Fruit fly (Drosophila melanogaster): ENCODE measurements around the gene CG13059.

Gene CG13059

DNA sequence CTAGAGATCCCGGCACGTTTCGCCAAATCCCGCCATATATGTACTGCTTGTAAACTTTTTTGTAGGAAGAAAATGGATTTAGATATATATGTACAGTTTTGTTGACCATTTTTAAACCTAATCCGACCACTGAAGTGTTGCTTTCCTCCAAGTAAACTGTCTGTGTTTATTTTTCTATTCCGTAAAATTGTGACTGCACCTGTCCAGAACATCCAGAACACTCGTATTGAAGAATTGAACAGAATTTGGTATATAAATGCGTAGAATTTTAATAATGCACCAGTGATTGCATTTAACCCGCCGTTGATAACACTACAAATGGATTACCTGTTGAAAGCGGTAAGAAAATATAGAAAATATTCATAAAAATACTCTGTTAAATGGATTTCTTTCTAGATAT is 19.5 kb upstream of the CG13059 start, which contains the start of gene CG43249:
TSS of gene CG43249 (plus strand) at position 301 of the 400 bp plus-strand sequence.
- TF ChIP-seq noc (tag; optimal IDR thresholded peaks at IDR 0.05): no peak

DNA sequence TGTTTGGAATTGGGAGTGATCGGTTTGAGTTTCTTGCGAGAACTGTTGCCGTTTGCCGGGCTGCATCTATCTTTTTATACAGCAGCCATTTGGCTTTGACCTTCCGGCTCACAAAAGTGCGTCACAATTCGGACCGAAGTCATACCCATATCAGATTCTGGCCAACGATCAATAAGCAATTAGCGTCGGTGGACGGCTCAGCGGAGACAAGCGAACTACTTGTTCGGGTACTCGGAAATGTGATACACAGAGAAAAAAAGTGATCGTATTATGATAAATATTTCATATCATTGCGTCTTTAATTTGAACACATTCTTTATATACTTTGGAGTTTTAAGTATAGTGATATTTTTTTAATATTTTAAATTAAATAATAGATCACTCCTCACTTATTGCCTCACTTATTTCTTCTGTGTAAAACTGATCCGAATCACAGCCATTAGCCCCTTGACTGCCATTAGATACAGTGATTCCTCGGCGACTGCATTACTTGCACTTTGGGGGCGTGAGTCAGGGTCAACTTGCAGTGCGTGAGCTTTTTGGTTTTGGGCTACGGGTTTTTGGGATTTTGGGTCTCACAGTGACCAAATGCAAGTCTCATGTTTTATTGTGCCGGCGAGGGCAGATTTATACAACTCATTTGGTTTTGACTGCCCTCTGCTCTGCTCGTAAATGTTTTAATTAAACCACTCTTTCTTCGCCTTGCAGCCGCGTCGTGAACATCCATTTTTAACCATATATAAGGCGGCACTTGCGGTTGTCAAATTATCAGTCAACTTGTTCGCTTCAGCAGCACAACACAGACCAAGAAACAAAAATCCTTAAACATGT is 17.4 kb upstream of the CG13059 start, which contains the start of the genes CG13043 and CG13063:
TSS of gene CG13043 (minus strand) at position 51 of the 831 bp plus-strand sequence.
TSS of gene CG13063 (plus strand) at position 781 of the 831 bp plus-strand sequence.
- no peak for TF ChIP-seq noc (tag; optimal IDR thresholded peaks at IDR 0.05)

DNA sequence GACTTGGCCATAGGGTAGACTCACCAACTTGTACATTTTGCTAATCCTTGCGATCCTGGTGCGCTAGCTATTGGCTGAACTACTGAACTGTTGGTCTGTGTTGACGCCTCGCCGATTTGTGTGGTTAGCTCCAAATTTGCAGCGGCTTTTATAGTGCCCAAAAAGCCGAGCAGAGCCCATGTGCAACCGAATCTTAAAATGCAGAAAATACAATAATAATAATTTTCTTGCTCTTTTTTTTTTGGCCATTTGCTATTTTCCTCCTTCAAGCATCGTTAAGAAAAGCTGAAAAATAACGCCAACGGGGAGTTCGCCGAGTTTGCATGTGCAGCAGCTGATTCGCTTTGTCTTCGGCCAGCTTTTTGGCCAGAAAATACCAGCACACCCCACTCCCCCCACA is 15.1 kb upstream of the CG13059 start, which contains the start of gene CG13042:
TSS of gene CG13042 (minus strand) at position 101 of the 400 bp plus-strand sequence.
- no peak for TF ChIP-seq noc (tag; optimal IDR thresholded peaks at IDR 0.05)

DNA sequence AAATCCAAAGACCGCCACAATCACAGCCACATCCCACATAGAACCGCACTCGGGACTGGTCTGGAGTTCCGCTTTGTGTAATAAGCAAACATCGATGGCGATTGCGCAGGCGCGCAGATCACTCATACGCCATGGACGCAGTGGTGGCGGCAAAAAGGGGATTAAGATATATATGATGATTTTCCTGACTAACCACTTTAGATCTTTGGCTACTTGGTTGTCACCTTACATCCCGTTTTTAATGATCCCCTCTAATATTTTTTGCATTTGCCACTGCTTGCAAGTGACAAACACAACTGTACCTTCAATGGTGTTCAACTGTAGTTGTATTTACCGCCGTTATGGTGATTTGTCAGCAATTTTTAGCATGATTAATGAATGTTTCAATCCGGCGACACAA is 13.5 kb upstream of the CG13059 start:
- peak; percentile 61 for TF ChIP-seq noc (tag; optimal IDR thresholded peaks at IDR 0.05)

DNA sequence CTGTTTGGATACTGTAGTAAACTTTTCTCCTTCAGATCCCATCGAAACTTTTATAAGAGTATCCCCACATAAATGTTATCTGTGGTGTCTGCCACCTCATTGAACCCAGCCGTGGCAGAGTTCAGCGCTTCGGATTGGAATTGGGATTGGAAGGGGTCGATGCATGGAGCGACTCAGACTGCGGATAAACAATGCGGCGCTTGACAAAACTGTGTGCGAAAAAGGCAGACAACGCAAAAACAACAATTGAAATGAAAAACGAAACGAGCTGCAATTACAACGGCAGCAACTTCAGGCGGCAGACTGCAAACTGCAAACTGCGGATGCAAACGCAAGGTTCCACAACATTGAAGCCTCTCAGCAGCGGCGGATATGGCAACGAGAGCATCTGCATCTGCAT is 9.5 kb upstream of the CG13059 start, which contains the start of gene CG13062:
TSS of gene CG13062 (plus strand) at position 301 of the 400 bp plus-strand sequence.
- no peak for TF ChIP-seq noc (tag; optimal IDR thresholded peaks at IDR 0.05)

DNA sequence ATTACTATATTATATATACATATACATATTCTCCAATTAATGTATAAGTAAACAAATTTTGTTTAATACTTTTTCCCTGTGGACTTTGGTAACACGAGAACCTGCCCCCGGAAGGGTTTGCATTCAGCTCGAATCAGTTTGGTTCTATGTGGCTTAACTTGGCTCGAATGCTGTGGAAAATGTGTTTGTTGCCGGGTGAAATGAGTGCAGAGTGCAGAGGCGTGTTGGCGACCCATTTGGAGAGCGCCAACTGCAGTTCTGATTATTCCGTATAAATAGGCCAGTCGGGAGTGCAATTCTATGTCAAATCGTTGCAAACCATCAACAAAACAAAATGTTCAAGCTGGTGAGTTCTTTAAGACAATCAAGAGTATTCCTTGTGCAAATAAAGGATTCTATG is 5.7 kb upstream of the CG13059 start, which contains the start of gene Nplp3:
TSS of gene Nplp3 (plus strand) at position 301 of the 400 bp plus-strand sequence.
- TF ChIP-seq noc (tag; optimal IDR thresholded peaks at IDR 0.05): no peak

DNA sequence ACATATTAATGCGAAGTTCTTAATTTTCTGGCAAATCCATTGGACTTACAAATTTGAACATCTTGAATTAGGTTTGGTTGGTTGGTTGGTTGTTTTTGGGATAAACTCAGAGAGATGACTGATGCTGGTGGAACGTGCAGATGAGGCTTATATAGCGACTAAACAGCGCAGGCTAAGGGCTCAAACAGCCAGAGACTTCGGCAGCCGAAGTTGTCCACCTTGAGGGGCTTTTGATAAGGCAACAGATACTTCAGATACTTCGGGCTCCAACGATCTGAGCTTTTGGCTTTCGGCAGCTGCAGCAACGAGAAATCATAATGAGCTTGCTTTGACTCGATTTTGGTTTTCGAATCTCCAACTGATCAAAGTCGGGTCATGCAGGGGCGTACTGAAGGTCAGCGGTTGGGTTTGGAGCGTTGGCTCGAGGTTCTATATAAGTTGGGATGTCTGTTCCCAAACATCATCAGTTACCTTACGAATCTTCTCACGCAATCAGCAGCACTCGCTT is 4.0 kb upstream of the CG13059 start, which contains the start of the genes CG13041 and CG13060:
TSS of gene CG13041 (minus strand) at position 128 of the 508 bp plus-strand sequence.
TSS of gene CG13060 (plus strand) at position 458 of the 508 bp plus-strand sequence.
- no peak for TF ChIP-seq noc (tag; optimal IDR thresholded peaks at IDR 0.05)

DNA sequence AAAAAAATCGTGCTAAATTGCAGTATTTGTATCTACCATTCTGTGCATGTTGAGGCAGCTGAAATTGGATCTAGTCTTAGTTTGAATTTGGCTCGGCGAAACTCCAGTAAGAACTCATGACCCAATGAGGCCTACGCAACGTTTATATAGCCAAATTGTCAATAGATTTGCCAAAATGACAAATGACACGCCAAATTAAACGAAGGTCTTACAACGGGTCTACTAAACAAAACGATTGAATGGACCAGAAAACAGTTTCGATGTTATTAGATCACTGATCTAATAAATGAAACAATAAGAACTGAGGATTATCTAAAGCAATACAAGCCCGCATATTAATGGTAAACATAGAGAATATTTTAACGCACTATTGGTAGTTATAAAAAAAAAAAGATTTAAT is 2.3 kb upstream of the CG13059 start, which contains the start of gene CG42718:
TSS of gene CG42718 (minus strand) at position 101 of the 400 bp plus-strand sequence.
- no peak for TF ChIP-seq noc (tag; optimal IDR thresholded peaks at IDR 0.05)

DNA sequence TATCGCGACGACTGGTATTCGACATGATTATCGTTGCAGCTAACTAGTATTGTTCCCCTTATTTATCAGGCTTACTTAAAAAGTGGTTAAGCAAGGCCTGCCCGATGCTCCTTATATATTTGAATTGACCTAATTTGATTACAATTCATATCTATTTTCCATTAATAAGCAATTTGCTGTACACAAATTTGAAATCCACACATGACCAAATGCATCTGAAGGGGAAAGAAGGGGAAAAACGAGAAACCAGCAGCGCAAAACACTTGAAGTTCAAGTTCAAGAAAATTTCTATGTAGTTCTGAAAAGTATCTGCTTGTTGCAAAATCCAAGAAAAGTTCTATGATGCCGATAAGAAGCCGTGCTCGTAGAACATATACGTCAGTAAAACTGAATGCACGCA is 3.2 kb downstream of the CG13059 start, which contains the start of the genes CG13040 and CG13039:
TSS of gene CG13040 (minus strand) at position 101 of the 400 bp plus-strand sequence.
TSS of gene CG13039 (minus strand) at position 106 of the 400 bp plus-strand sequence.
- no peak for TF ChIP-seq noc (tag; optimal IDR thresholded peaks at IDR 0.05)

DNA sequence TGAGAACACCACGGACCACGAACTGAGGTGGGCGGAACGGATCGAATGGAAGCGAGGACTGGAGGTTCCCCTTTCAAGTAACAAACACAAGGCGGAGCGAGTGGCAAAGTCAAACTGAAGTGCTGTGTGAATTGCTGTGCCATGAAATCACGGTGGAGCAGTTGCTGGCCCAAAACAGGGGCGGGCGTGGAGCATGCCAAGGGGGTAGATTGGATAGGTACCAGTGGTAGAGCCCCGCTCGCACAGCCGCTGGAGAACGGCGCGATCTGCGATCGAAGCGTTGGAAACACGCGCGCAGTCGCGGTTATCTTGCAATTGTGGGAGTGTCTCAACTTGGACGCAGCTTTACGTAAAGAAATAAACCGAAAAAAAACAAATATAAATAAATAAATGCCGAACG is 4.3 kb downstream of the CG13059 start, which contains the start of gene CG13038:
TSS of gene CG13038 (minus strand) at position 118 of the 400 bp plus-strand sequence.
- TF ChIP-seq noc (tag; optimal IDR thresholded peaks at IDR 0.05): no peak

DNA sequence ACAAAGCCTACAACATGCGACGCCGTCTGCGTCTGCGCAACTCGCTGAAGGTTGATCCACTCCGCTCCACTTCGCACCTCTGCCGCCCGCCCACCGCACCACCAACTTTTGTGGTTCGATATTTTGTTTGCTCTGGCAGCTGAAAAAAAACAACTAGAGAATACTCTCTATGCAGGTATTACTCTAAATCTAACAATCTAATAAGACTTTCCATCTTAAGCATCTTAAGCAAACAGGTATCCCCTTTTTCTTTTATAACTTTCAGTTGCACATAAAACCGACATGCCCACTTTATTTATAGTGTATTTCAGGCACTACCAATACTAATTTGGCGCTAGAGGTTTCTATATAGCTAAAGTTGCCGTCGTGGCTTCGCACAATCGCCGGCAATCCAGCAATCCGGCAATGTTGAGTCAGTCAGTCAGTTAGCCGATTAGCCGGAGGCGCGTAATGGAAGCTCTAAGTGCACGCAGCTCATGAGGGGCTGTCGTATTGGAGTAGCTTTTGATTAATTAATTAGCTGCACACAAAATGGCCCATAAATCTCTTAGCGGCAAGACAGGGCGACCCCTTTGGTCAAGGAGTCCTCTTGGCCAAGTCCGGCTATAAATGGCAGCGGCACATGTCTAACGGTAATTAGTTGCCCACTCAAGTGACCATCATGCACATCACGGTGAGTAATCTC is 4.9 kb downstream of the CG13059 start, which contains the start of gene CG13058:
TSS of gene CG13058 (plus strand) at position 635 of the 685 bp plus-strand sequence.
- peak; percentile 75 for TF ChIP-seq noc (tag; optimal IDR thresholded peaks at IDR 0.05)

DNA sequence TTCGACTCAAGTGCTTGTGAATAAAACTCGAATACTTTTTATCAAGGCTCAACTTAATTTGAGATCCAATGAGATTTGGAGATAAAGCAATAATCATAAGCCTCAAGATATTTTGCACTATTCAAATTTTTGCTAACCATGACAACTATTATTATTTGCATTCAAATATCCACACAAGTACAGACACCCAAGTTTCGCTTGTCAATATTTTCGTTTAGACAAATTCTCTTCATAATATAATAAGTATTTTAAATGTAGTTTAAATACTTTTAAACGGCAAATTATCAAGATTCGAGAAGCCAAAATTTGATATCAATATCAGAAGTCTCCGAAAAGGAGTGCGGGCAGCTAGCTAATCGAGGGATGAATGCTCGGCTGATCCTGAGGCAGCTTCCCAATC is 6.0 kb downstream of the CG13059 start, which contains the start of gene CG33061:
TSS of gene CG33061 (plus strand) at position 301 of the 400 bp plus-strand sequence.
- TF ChIP-seq noc (tag; optimal IDR thresholded peaks at IDR 0.05): no peak

DNA sequence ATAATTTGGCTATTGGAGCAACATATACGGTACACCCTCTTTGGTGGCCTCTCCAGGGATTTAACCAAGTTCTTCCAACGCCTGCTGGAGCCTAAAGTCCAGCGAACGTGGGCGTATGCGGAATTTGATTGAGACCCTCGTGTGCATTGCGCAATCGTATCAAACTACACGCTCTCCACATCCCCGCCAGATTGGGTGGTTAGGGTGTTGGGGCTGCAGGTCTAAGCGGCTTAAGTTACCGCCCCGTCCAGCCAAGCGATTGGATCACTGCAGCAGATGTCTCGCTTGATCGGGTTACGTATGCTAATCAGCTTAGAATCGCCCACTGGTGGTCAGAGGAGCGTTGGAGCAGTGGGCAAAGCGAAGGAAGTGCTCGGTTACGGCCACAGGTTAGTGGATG is 7.3 kb downstream of the CG13059 start, which contains the start of gene CG33060:
TSS of gene CG33060 (plus strand) at position 301 of the 400 bp plus-strand sequence.
- no peak for TF ChIP-seq noc (tag; optimal IDR thresholded peaks at IDR 0.05)

DNA sequence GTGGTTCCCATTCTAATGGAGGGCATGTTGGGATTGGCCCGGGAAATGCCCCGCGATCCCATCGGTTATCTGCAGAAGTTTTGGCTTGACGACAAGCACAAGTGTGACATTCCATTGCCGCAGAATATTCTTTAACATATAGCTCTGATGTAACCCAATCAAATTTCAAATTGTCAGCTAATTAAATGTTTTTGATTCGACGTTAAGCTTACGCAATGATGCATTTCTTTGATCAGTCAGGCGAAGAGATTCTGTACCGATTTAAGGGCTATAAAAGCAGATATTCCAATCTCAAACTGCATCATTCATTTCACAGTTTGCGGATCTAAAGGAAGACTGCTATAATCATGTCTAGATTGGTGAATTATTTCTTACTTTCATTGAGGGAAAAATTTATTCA is 8.2 kb downstream of the CG13059 start, which contains the start of gene retinin:
TSS of gene retinin (plus strand) at position 301 of the 400 bp plus-strand sequence.
- no peak for TF ChIP-seq noc (tag; optimal IDR thresholded peaks at IDR 0.05)

DNA sequence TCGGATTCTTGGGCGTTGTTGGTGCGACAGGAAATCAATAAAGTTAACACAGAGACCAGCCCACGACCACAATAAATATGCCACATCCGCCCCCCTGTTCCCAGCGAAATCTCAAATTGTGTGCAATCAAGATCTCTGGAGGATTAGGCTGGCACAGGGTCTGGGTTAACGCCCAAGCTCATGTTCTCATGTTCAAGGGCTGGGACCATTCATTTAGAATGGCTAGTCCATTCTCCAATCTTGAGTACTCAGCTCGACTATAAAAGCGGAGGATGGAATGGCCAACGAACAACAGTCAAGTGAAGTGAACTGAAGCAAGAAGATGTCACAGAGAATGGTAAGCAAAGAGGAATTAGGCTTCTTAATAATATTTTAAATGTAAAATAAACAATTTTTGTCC is 9.5 kb downstream of the CG13059 start, which contains the start of gene CG13056:
TSS of gene CG13056 (plus strand) at position 301 of the 400 bp plus-strand sequence.
- no peak for TF ChIP-seq noc (tag; optimal IDR thresholded peaks at IDR 0.05)

Measured in whole organism, larva.